Fruit fly (Drosophila melanogaster) whole organism: ENCODE results near the gene PIG-B.

ENCODE experiments used
- Dll ChIP-seq: fragments of >200 bp; optimal IDR thresholded peaks from 2 replicates; lab custom pipeline; 2017
- EcR ChIP-seq, 2 experiments: fragments of >200 bp; optimal IDR thresholded peaks; 2 replicates each; lab custom pipeline; 2017; ENCODE audit warnings: missing biosample characterization in 2 of 2, missing genetic modification characterization in 2 of 2, missing genetic modification reagents in 2 of 2
- pan ChIP-seq: fragments of >200 bp; optimal IDR thresholded peaks from 2 replicates; lab custom pipeline; 2017
- usp ChIP-seq: fragments of >200 bp; optimal IDR thresholded peaks from 2 replicates; lab custom pipeline; 2017; ENCODE audit warnings: missing biosample characterization, missing genetic modification characterization, mixed read lengths

- TF ChIP-seq usp (GFP tag; lab: Kevin White, UChicago) (no peak), Dll (no peak), EcR (GFP tag; optimal IDR thresholded peaks at IDR 0.05; lab: Kevin White, UChicago) (no peak), pan (lab: Kevin White, UChicago) (no peak)
Measured at dm6 chr3L:3764338-3764737, 46.7 kb upstream of the PIG-B start.
